Worm (Caenorhabditis elegans) whole organism, L2 larva: Measurements from ENCODE around the gene F53B1.8.

Source experiments
- C34F6.9 ChIP-seq: fragments of 150-350 bp; optimal IDR thresholded peaks from 2 replicates; lab custom pipeline; 2014; ENCODE audit warnings: missing biosample characterization, missing genetic modification characterization
- Y55F3AM.14 ChIP-seq: fragments of 200-800 bp; sonication (Bioruptor generic); optimal IDR thresholded peaks from 2 replicates; lab custom pipeline; 2018; ENCODE audit warnings: mild to moderate bottlenecking, missing genetic modification characterization, missing compliant biosample characterization
- aly-2 ChIP-seq: fragments of 150-350 bp; optimal IDR thresholded peaks from 2 replicates; lab custom pipeline; 2014; ENCODE audit warnings: missing biosample characterization, missing genetic modification characterization
- blmp-1 ChIP-seq: sonication (generic microtip); optimal IDR thresholded peaks from 2 replicates; lab custom pipeline; 2017; ENCODE audit warnings: missing genetic modification characterization, mild to moderate bottlenecking, missing compliant biosample characterization, antibody characterized with exemption, moderate library complexity; ENCODE audit not compliant: insufficient read depth
- ceh-16 ChIP-seq: fragments of 150-350 bp; optimal IDR thresholded peaks from 2 replicates; lab custom pipeline; 2014; ENCODE audit warnings: missing biosample characterization, missing genetic modification characterization
- ceh-82 ChIP-seq: fragments of 150-350 bp; optimal IDR thresholded peaks from 2 replicates; lab custom pipeline; 2014; ENCODE audit warnings: missing biosample characterization, missing genetic modification characterization
- crh-2 ChIP-seq: sonication (generic microtip); optimal IDR thresholded peaks from 2 replicates; lab custom pipeline; 2017; ENCODE audit warnings: missing biosample characterization, missing genetic modification characterization
- egl-27 ChIP-seq: sonication (generic microtip); optimal IDR thresholded peaks from 3 replicates; lab custom pipeline; 2017; ENCODE audit warnings: missing biosample characterization, missing genetic modification reagents, missing genetic modification characterization
- elt-1 ChIP-seq: fragments of 150-350 bp; optimal IDR thresholded peaks from 2 replicates; lab custom pipeline; 2014; ENCODE audit warnings: missing biosample characterization, missing genetic modification characterization
- fos-1 ChIP-seq: fragments of 150-350 bp; optimal IDR thresholded peaks from 2 replicates; lab custom pipeline; 2014; ENCODE audit warnings: missing biosample characterization, missing genetic modification characterization
- gmeb-1 ChIP-seq: fragments of 150-350 bp; optimal IDR thresholded peaks from 2 replicates; lab custom pipeline; 2014; ENCODE audit warnings: missing biosample characterization, missing genetic modification characterization
- lin-11 ChIP-seq: fragments of 150-350 bp; sonication (generic microtip); optimal IDR thresholded peaks from 2 replicates; lab custom pipeline; 2014; ENCODE audit warnings: missing biosample characterization, missing genetic modification characterization, inconsistent platforms, mixed read lengths
- mab-5 ChIP-seq: fragments of 150-350 bp; optimal IDR thresholded peaks from 2 replicates; lab custom pipeline; 2014; ENCODE audit warnings: missing biosample characterization, missing genetic modification characterization
- nhr-11 ChIP-seq: fragments of 150-350 bp; optimal IDR thresholded peaks from 2 replicates; lab custom pipeline; 2014; ENCODE audit warnings: missing biosample characterization, missing genetic modification characterization
- nhr-12 ChIP-seq: fragments of 150-350 bp; optimal IDR thresholded peaks from 2 replicates; lab custom pipeline; 2014; ENCODE audit warnings: missing biosample characterization, missing genetic modification characterization
- nhr-129 ChIP-seq: fragments of 150-350 bp; optimal IDR thresholded peaks from 2 replicates; lab custom pipeline; 2014; ENCODE audit warnings: missing biosample characterization, missing genetic modification characterization
- nhr-21 ChIP-seq: fragments of 150-350 bp; optimal IDR thresholded peaks from 2 replicates; lab custom pipeline; 2014; ENCODE audit warnings: missing biosample characterization, missing genetic modification characterization
- nhr-23 ChIP-seq: fragments of 150-350 bp; optimal IDR thresholded peaks from 2 replicates; lab custom pipeline; 2014; ENCODE audit warnings: missing biosample characterization, missing genetic modification reagents, missing genetic modification characterization
- nhr-25 ChIP-seq: fragments of 150-350 bp; sonication (generic microtip); optimal IDR thresholded peaks from 3 replicates; lab custom pipeline; 2014; ENCODE audit warnings: missing biosample characterization, missing genetic modification characterization
- sma-9 ChIP-seq, 2 experiments: fragments of 150-350 bp in 1 of 2; sonication (generic microtip) in 1 of 2; optimal IDR thresholded peaks; 2 replicates each; lab custom pipeline; 2014 to 2016; ENCODE audit warnings: missing genetic modification characterization in 2 of 2, mild to moderate bottlenecking in 1 of 2, missing biosample characterization in 1 of 2, missing compliant biosample characterization in 1 of 2, missing genetic modification reagents in 1 of 2, moderate library complexity in 1 of 2
- unc-62 ChIP-seq: fragments of 150-350 bp; optimal IDR thresholded peaks from 2 replicates; lab custom pipeline; 2014; ENCODE audit warnings: missing biosample characterization, missing genetic modification reagents, missing genetic modification characterization
- zag-1 ChIP-seq: fragments of 150-350 bp; optimal IDR thresholded peaks from 2 replicates; lab custom pipeline; 2014; ENCODE audit warnings: missing biosample characterization, missing genetic modification characterization
- ztf-1 ChIP-seq: fragments of 200-800 bp; sonication (Bioruptor generic); conservative IDR thresholded peaks from 2 replicates; pipeline ENCODE4 v1.3.6; 2022; ENCODE audit warnings: missing genetic modification characterization, missing compliant biosample characterization
- ztf-11 ChIP-seq: sonication (generic microtip); optimal IDR thresholded peaks from 2 replicates; lab custom pipeline; 2017; ENCODE audit warnings: missing biosample characterization, missing genetic modification characterization

Gene F53B1.8

ce11 chrX:2079536-2079935 is 50.5 kb downstream of the F53B1.8 start, which contains the start of gene F49H12.4:
Gene F49H12.4 (plus strand): TSS chrX:2079836.
- TF ChIP-seq ztf-1, result no peak

ce11 chrX:2078822-2079221 is 51.2 kb downstream of the F53B1.8 start:
- no peak for TF ChIP-seq ceh-16 (tag; lab: Kevin White, UChicago)
- no peak for TF ChIP-seq mab-5
- TF ChIP-seq nhr-11 (tag; lab: Kevin White, UChicago), result no peak
- TF ChIP-seq ztf-11 (tag; lab: Kevin White, UChicago), result no peak
- TF ChIP-seq C34F6.9 (tag; lab: Kevin White, UChicago), result no peak
- no peak for TF ChIP-seq nhr-23 (tag; lab: Kevin White, UChicago)
- no peak for TF ChIP-seq egl-27 (tag; lab: Kevin White, UChicago)
- no peak for TF ChIP-seq Y55F3AM.14 (GFP tag; lab: Kevin White, UChicago)
- no peak for TF ChIP-seq lin-11 (tag; lab: Kevin White, UChicago)
- no peak for TF ChIP-seq aly-2 (tag; lab: Kevin White, UChicago)
- no peak for TF ChIP-seq nhr-129 (tag; lab: Kevin White, UChicago)

- TF ChIP-seq nhr-25, result peak; percentile 27
- TF ChIP-seq crh-2, result no peak
- TF ChIP-seq ztf-11 (tag; lab: Kevin White, UChicago), result no peak
- TF ChIP-seq mab-5, result no peak
- peak; percentile 13 for TF ChIP-seq sma-9 (GFP tag; optimal IDR thresholded peaks at IDR 0.05; lab: Kevin White, UChicago)
- TF ChIP-seq sma-9 (tag; optimal IDR thresholded peaks at IDR 0.05; lab: Kevin White, UChicago), result no peak
- no peak for TF ChIP-seq ceh-16 (tag; lab: Kevin White, UChicago)
- TF ChIP-seq nhr-12 (tag; lab: Kevin White, UChicago), result no peak
- peak; percentile 26 for TF ChIP-seq nhr-129 (tag; lab: Kevin White, UChicago)
- no peak for TF ChIP-seq ceh-82
- no peak for TF ChIP-seq ztf-1
- no peak for TF ChIP-seq egl-27 (tag; lab: Kevin White, UChicago)
- no peak for TF ChIP-seq elt-1 (tag; lab: Kevin White, UChicago)
- no peak for TF ChIP-seq aly-2 (tag; lab: Kevin White, UChicago)
- no peak for TF ChIP-seq C34F6.9 (tag; lab: Kevin White, UChicago)
- no peak for TF ChIP-seq blmp-1
- no peak for TF ChIP-seq nhr-21
- no peak for TF ChIP-seq unc-62 (GFP tag; lab: Kevin White, UChicago)
- TF ChIP-seq, all 48 proteins: peak for 3
Observed at ce11 chrX:2075169-2075568, 54.9 kb downstream of the F53B1.8 start.

ce11 chrX:2074055-2074454 is 56.0 kb downstream of the F53B1.8 start, which contains the start of gene txdc-12.2:
Gene txdc-12.2 (plus strand): TSS chrX:2074450.
- no peak for TF ChIP-seq crh-2
- TF ChIP-seq zag-1 (tag; lab: Kevin White, UChicago), result no peak
- TF ChIP-seq gmeb-1 (tag; lab: Kevin White, UChicago), result no peak
- peak; percentile 1 for TF ChIP-seq fos-1 (tag; lab: Kevin White, UChicago)
- TF ChIP-seq ztf-1, result no peak
